Worm (Caenorhabditis elegans): Measurements from ENCODE around the gene srd-33.

The srd-33 gene

DNA sequence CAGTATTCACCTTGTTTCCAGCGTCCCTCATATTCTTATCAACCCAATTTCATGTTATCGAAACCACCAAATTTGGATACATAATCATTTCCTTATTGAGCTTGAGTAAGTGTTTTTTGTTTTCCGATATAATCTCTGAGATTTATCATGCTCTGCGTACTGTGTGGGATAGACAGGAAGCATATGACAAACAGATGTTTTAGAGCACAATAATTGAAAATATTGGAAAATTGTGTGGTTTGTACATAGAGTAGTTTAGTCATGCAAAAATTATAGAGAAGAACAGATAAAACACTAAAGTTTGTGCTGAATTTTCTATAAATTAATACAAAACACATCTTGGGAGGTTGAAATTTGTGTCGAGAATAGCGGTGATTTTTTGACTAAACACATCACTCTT, 3.4 kb upstream of the srd-33 start:
- TF ChIP-seq nhr-25 (tag; optimal IDR thresholded peaks at IDR 0.05) (no peak), fkh-2 (tag; optimal IDR thresholded peaks at IDR 0.05) (no peak), eor-1 (tag; optimal IDR thresholded peaks at IDR 0.05) (no peak), ztf-4 (tag; optimal IDR thresholded peaks at IDR 0.05) (no peak), tbx-2 (tag; optimal IDR thresholded peaks at IDR 0.05) (no peak), nhr-12 (tag; optimal IDR thresholded peaks at IDR 0.05) (no peak), ama-1 (optimal IDR thresholded peaks at IDR 0.05) (no peak), elt-2 (tag; optimal IDR thresholded peaks at IDR 0.05) (no peak), daf-12 (tag; optimal IDR thresholded peaks at IDR 0.05) (no peak), egl-5 (tag; optimal IDR thresholded peaks at IDR 0.05) (no peak), ceh-16 (tag; optimal IDR thresholded peaks at IDR 0.05) (no peak), snpc-4 (tag; optimal IDR thresholded peaks at IDR 0.05) (no peak), aly-2 (tag; optimal IDR thresholded peaks at IDR 0.05) (no peak), lsy-12 (tag; optimal IDR thresholded peaks at IDR 0.05) (no peak), ZK546.5 (tag; optimal IDR thresholded peaks at IDR 0.05) (no peak), skn-1 (tag; optimal IDR thresholded peaks at IDR 0.05) (no peak), ceh-82 (tag; optimal IDR thresholded peaks at IDR 0.05) (no peak), ceh-28 (tag; optimal IDR thresholded peaks at IDR 0.05) (no peak), nhr-23 (tag; optimal IDR thresholded peaks at IDR 0.05) (no peak)

- TF ChIP-seq ceh-16 (tag; optimal IDR thresholded peaks at IDR 0.05) (no peak), skn-1 (tag; optimal IDR thresholded peaks at IDR 0.05) (no peak), nhr-11 (tag; optimal IDR thresholded peaks at IDR 0.05) (peak; percentile 56)
These were observed 1.5 kb upstream of the srd-33 start for ce11 chrV:4870627-4871026.

DNA sequence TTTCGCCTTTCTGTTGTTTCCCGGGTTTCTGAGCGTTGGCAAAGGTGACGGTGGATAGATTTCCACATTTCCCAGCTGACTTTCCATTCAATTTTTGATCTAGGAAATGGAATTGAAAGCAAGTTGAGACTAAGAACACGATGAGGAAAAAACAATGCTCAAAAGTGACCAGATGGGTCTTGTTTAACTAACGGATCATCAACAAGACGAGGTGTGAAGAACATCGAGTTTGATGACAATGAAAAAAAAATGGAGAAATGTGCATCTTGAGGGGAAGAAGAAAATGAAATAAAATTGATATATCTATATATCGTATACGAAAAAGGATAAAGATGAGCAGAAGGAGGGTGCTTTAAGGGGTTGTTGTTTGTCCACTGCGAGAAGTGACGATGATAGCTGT, 5.5 kb downstream of the srd-33 start, which contains the start of gene T19H12.6:
Gene T19H12.6 (minus strand): TSS at position 101 of the 400 bp plus-strand sequence.
- TF ChIP-seq fkh-2 (tag; optimal IDR thresholded peaks at IDR 0.05) (no peak), lin-15B (tag; optimal IDR thresholded peaks at IDR 0.05) (no peak), nhr-28 (tag; optimal IDR thresholded peaks at IDR 0.05) (no peak), pqm-1 (tag; optimal IDR thresholded peaks at IDR 0.05) (no peak), nhr-67 (tag; optimal IDR thresholded peaks at IDR 0.05) (no peak), ztf-4 (tag; optimal IDR thresholded peaks at IDR 0.05) (no peak), tbx-2 (tag; optimal IDR thresholded peaks at IDR 0.05) (no peak), egl-27 (tag; optimal IDR thresholded peaks at IDR 0.05) (no peak)

DNA sequence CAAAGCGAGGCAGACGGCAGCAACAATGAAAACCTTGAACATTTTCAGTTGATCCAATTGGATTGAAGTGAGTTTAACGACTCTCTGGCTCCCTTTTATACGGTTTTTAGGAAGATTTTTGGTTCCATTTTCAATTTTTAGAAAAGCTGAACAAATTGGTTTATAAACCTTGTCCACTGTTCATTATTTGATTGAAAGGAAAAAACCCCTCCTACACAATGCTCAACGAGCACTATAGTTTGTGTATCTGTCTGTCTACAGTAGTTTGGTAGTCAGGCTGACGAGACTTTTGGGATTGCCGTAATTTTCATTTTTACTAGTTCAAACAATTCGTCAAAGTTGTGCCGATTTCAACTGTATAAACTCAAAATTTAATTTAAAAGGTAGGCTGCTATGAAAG, 7.2 kb downstream of the srd-33 start, which contains the start of gene T19H12.15:
Gene T19H12.15 (minus strand): TSS at position 101 of the 400 bp plus-strand sequence.
- no peak for TF ChIP-seq jun-1 (tag; optimal IDR thresholded peaks at IDR 0.05)
- TF ChIP-seq elt-3 (tag; optimal IDR thresholded peaks at IDR 0.05), result no peak
- TF ChIP-seq ZK546.5 (tag; optimal IDR thresholded peaks at IDR 0.05), result no peak
- no peak for TF ChIP-seq unc-39 (tag; optimal IDR thresholded peaks at IDR 0.05)
- no peak for TF ChIP-seq fkh-2 (tag; optimal IDR thresholded peaks at IDR 0.05)
- TF ChIP-seq sea-2 (GFP tag; optimal IDR thresholded peaks at IDR 0.05), result no peak
- no peak for TF ChIP-seq zag-1 (tag; optimal IDR thresholded peaks at IDR 0.05)
- TF ChIP-seq fkh-10 (GFP tag; optimal IDR thresholded peaks at IDR 0.05), result no peak
- TF ChIP-seq ztf-11 (tag; optimal IDR thresholded peaks at IDR 0.05), result no peak
- TF ChIP-seq nhr-11 (tag; optimal IDR thresholded peaks at IDR 0.05), result no peak
- no peak for TF ChIP-seq elt-2 (tag; optimal IDR thresholded peaks at IDR 0.05)

ce11 chrV:4881377-4881776, 9.3 kb downstream of the srd-33 start, which contains the start of gene str-32:
Gene str-32, minus strand, starts transcription at chrV:4881477.
- TF ChIP-seq nhr-25 (tag; optimal IDR thresholded peaks at IDR 0.05) (no peak), nfya-1 (tag; optimal IDR thresholded peaks at IDR 0.05; ENCODE audit: insufficient read depth) (no peak), fos-1 (tag; optimal IDR thresholded peaks at IDR 0.05) (no peak), nhr-67 (tag; optimal IDR thresholded peaks at IDR 0.05) (no peak), ama-1 (optimal IDR thresholded peaks at IDR 0.05) (no peak), pha-4 (tag; optimal IDR thresholded peaks at IDR 0.05) (no peak), ceh-82 (tag; optimal IDR thresholded peaks at IDR 0.05) (no peak), daf-12 (tag; optimal IDR thresholded peaks at IDR 0.05) (no peak)
